Worm (Caenorhabditis elegans): ENCODE results near the gene F22F1.3.

Gene F22F1.3

ce11 chrX:8129543-8129942, 33.3 kb downstream of the F22F1.3 start, which contains the start of gene frpr-1:
Gene frpr-1 (minus strand): TSS chrX:8129643.
- TF ChIP-seq hsf-1 (GFP tag; IDR thresholded peaks at IDR 0.05) (no peak), sdz-38 (tag; optimal IDR thresholded peaks at IDR 0.05) (no peak), egrh-3 (GFP tag; IDR thresholded peaks at IDR 0.05) (no peak), ceh-79 (tag; optimal IDR thresholded peaks at IDR 0.05) (no peak), somi-1 (GFP tag; optimal IDR thresholded peaks at IDR 0.05) (no peak), dox-1 (GFP tag; IDR thresholded peaks at IDR 0.05) (no peak), zfh-2 (GFP tag; conservative IDR thresholded peaks at IDR 0.05) (no peak), sptf-2 (GFP tag; optimal IDR thresholded peaks at IDR 0.05) (no peak), let-526 (GFP tag; IDR thresholded peaks at IDR 0.05) (no peak), rec-8 (tag; optimal IDR thresholded peaks at IDR 0.05) (no peak), B0336.3 (GFP tag; IDR thresholded peaks at IDR 0.05) (no peak)

- TF ChIP-seq ceh-91 (GFP tag; IDR thresholded peaks at IDR 0.05): no peak
- no peak for TF ChIP-seq nfya-1 (tag; optimal IDR thresholded peaks at IDR 0.05; ENCODE audit: borderline replicate concordance, insufficient read depth)
- no peak for TF ChIP-seq attf-3 (GFP tag; conservative IDR thresholded peaks at IDR 0.05)
- no peak for TF ChIP-seq C17E4.6 (GFP tag; IDR thresholded peaks at IDR 0.05)
Measured at ce11 chrX:8123194-8123593, 39.7 kb downstream of the F22F1.3 start, which contains the start of gene C02B8.12. Gene C02B8.12 (minus strand): TSS chrX:8123368.

- TF ChIP-seq unc-62 (GFP tag; optimal IDR thresholded peaks at IDR 0.05): no peak
Measured at ce11 chrX:8120281-8120680, 42.6 kb downstream of the F22F1.3 start.

- no peak for TF ChIP-seq ama-1 (optimal IDR thresholded peaks at IDR 0.05)
- TF ChIP-seq ama-1 (GFP tag; optimal IDR thresholded peaks at IDR 0.05): no peak
- TF ChIP-seq rpc-1 (optimal IDR thresholded peaks at IDR 0.05): no peak
- TF ChIP-seq rpc-1 (tag; optimal IDR thresholded peaks at IDR 0.05): no peak
- no peak for TF ChIP-seq B0035.1 (tag; optimal IDR thresholded peaks at IDR 0.05)
- no peak for TF ChIP-seq athp-1 (tag; optimal IDR thresholded peaks at IDR 0.05)
- no peak for TF ChIP-seq mel-28 (tag; optimal IDR thresholded peaks at IDR 0.05; ENCODE audit: borderline replicate concordance)
- no peak for TF ChIP-seq ZK185.1 (tag; optimal IDR thresholded peaks at IDR 0.05; ENCODE audit: poor library complexity, severe bottlenecking)
- no peak for TF ChIP-seq dpl-1 (GFP tag; optimal IDR thresholded peaks at IDR 0.05)
- no peak for TF ChIP-seq attf-5 (GFP tag; optimal IDR thresholded peaks at IDR 0.05)
- no peak for TF ChIP-seq egrh-3 (GFP tag; IDR thresholded peaks at IDR 0.05)
- no peak for TF ChIP-seq let-607 (tag; optimal IDR thresholded peaks at IDR 0.05)
- TF ChIP-seq dox-1 (GFP tag; IDR thresholded peaks at IDR 0.05): no peak
- TF ChIP-seq ets-4 (GFP tag; optimal IDR thresholded peaks at IDR 0.05): no peak
- TF ChIP-seq unc-130 (GFP tag; optimal IDR thresholded peaks at IDR 0.05): no peak
- TF ChIP-seq mcd-1 (GFP tag; IDR thresholded peaks at IDR 0.05): no peak
- TF ChIP-seq C17E4.6 (GFP tag; IDR thresholded peaks at IDR 0.05): no peak
- no peak for TF ChIP-seq hrde-1 (tag; optimal IDR thresholded peaks at IDR 0.05; ENCODE audit: borderline replicate concordance)
- TF ChIP-seq chd-7 (tag; optimal IDR thresholded peaks at IDR 0.05): no peak
Measured at ce11 chrX:8117827-8118317, 45.0 kb downstream of the F22F1.3 start.

DNA sequence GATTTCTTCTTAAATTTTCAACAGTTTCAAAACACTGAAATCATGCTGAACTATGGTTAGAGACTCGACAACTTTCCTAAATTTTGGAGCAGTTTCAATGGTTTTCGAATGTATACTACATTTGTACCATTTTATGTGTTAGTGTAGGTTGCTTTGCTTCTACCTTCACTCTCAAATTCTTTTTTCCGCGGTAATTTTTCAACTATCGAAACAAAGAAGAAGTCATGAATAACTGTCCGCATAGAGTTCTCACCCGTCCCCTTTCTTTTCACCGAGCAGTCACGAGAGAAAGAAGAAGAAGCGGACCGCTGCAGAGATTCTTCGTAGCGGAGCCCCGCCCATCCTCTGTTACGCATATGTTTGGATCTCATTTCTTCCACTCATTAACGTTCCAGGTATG, 46.7 kb downstream of the F22F1.3 start, which contains the start of gene hlh-8:
Gene hlh-8 (plus strand): TSS at position 301 of the 400 bp plus-strand sequence.
- TF ChIP-seq ZK185.1 (tag; optimal IDR thresholded peaks at IDR 0.05; ENCODE audit: poor library complexity, severe bottlenecking): no peak
- TF ChIP-seq nhr-27 (tag; optimal IDR thresholded peaks at IDR 0.05): no peak
- TF ChIP-seq pbrm-1 (GFP tag; IDR thresholded peaks at IDR 0.05): no peak
- TF ChIP-seq F49E8.2 (tag; optimal IDR thresholded peaks at IDR 0.05; ENCODE audit: insufficient read depth): no peak
- no peak for TF ChIP-seq snpc-1.1 (tag; optimal IDR thresholded peaks at IDR 0.05; ENCODE audit: insufficient read depth)
- TF ChIP-seq atf-7 (tag; optimal IDR thresholded peaks at IDR 0.05): no peak
- no peak for TF ChIP-seq athp-1 (tag; optimal IDR thresholded peaks at IDR 0.05)
- TF ChIP-seq sdz-38 (tag; optimal IDR thresholded peaks at IDR 0.05): no peak
- TF ChIP-seq snpc-3.4 (tag; optimal IDR thresholded peaks at IDR 0.05): no peak
- no peak for TF ChIP-seq rec-8 (tag; optimal IDR thresholded peaks at IDR 0.05)
- TF ChIP-seq K12H6.12 (tag; optimal IDR thresholded peaks at IDR 0.05): no peak
- TF ChIP-seq ztf-6 (GFP tag; IDR thresholded peaks at IDR 0.05): no peak
- TF ChIP-seq ceh-58 (GFP tag; IDR thresholded peaks at IDR 0.05): no peak
- TF ChIP-seq let-526 (GFP tag; IDR thresholded peaks at IDR 0.05): no peak
- TF ChIP-seq Y53G8AR.9 (GFP tag; conservative IDR thresholded peaks at IDR 0.05): no peak
- no peak for TF ChIP-seq mel-28 (tag; optimal IDR thresholded peaks at IDR 0.05; ENCODE audit: borderline replicate concordance)
